Worm (Caenorhabditis elegans): Measurements from ENCODE around the gene rpl-10.

The rpl-10 gene

ce11 chrII:8143278-8143931 lies at the start of gene rpl-10, which contains the start of gene ints-11:
rpl-10 (plus strand) TSS chrII:8143881.
ints-11 (minus strand) TSS chrII:8143478.
- TF ChIP-seq hlh-1 (tag; optimal IDR thresholded peaks at IDR 0.05) (peak; percentile 40), mep-1 (tag; optimal IDR thresholded peaks at IDR 0.05) (no peak), mab-5 (tag; optimal IDR thresholded peaks at IDR 0.05) (no peak), nhr-237 (tag; optimal IDR thresholded peaks at IDR 0.05) (peak; percentile 57), bed-3 (GFP tag; optimal IDR thresholded peaks at IDR 0.05) (no peak), lsy-2 (tag; optimal IDR thresholded peaks at IDR 0.05) (peak; percentile 94), tbx-8 (GFP tag; optimal IDR thresholded peaks at IDR 0.05) (no peak), lin-13 (tag; optimal IDR thresholded peaks at IDR 0.05) (no peak)

DNA sequence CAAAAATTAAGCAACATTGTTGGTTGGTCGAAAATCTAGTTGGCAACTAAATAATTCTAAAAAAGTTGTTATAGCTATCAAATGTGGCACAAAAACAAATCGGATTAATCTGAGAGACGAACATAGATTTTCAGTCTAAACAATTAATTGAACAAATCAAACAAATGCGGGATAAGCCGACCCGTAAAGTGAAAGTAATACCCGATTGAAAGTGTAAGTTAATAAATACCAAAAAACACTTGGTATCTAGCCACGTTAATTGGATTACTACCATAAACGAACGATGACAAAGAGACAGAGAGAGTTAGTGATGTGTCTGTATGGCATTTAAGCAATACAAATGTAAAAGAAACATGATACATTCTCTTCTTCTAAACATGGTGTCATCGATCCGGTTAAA lies 49.8 kb upstream of the rpl-10 start:
- TF ChIP-seq ces-1 (GFP tag; optimal IDR thresholded peaks at IDR 0.05) (no peak), lin-13 (tag; optimal IDR thresholded peaks at IDR 0.05) (no peak), nhr-76 (tag; optimal IDR thresholded peaks at IDR 0.05) (no peak), elt-3 (tag; optimal IDR thresholded peaks at IDR 0.05) (no peak), blmp-1 (tag; optimal IDR thresholded peaks at IDR 0.05) (peak; percentile 12), mab-5 (tag; optimal IDR thresholded peaks at IDR 0.05) (no peak), nhr-237 (tag; optimal IDR thresholded peaks at IDR 0.05) (no peak)

DNA sequence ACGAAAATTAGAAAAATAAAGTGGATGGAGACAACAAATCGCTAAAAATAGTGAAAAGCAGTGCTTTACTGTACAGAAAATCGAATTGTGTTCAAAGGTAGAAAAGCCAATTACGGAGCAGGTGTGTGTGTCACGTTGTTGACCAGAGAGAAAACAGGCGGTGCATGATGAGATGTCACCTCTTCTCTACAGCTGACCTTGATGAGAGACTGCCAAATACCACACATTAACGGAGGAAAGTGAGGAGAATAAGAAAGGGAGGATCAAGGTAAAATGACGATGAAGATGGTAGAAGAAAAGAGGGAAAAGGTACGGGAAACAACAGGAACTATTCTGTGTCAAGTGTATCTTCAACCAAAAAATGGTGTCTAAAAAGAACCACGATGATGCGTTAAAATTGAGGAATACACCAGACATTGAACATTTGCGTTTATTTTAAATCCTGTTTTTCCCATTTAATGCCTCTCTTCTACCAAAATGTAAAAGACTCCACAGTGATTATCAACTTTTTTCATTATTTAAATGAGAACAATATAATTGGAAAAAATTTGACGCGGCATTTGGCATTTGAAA lies 44.4 kb upstream of the rpl-10 start:
- TF ChIP-seq drap-1 (GFP tag; optimal IDR thresholded peaks at IDR 0.05) (no peak), nhr-2 (tag; optimal IDR thresholded peaks at IDR 0.05) (peak; percentile 49)

ce11 chrII:8102041-8102440 lies 41.6 kb upstream of the rpl-10 start, which contains the start of gene sre-2:
sre-2 (minus strand) TSS chrII:8102141.
- TF ChIP-seq ham-2 (GFP tag; optimal IDR thresholded peaks at IDR 0.05): no peak
- TF ChIP-seq lsy-2 (tag; optimal IDR thresholded peaks at IDR 0.05): no peak
- TF ChIP-seq nhr-2 (tag; optimal IDR thresholded peaks at IDR 0.05): no peak
- no peak for TF ChIP-seq ceh-83 (GFP tag; optimal IDR thresholded peaks at IDR 0.05)
- TF ChIP-seq elt-3 (tag; optimal IDR thresholded peaks at IDR 0.05): no peak
- TF ChIP-seq lin-13 (tag; optimal IDR thresholded peaks at IDR 0.05): no peak
- no peak for TF ChIP-seq mab-5 (tag; optimal IDR thresholded peaks at IDR 0.05)
- TF ChIP-seq hlh-1 (tag; optimal IDR thresholded peaks at IDR 0.05): no peak
- TF ChIP-seq nhr-28 (tag; optimal IDR thresholded peaks at IDR 0.05): no peak
- TF ChIP-seq bed-3 (GFP tag; optimal IDR thresholded peaks at IDR 0.05): no peak
- no peak for TF ChIP-seq sem-2 (GFP tag; optimal IDR thresholded peaks at IDR 0.05)
- TF ChIP-seq mep-1 (tag; optimal IDR thresholded peaks at IDR 0.05): no peak
- no peak for TF ChIP-seq pha-4 (tag; optimal IDR thresholded peaks at IDR 0.05)
- no peak for TF ChIP-seq mls-2 (tag; optimal IDR thresholded peaks at IDR 0.05)
- no peak for TF ChIP-seq unc-120 (tag; optimal IDR thresholded peaks at IDR 0.05; ENCODE audit: poor library complexity, severe bottlenecking)

- TF ChIP-seq unc-120 (tag; optimal IDR thresholded peaks at IDR 0.05; ENCODE audit: poor library complexity, severe bottlenecking): peak; percentile 84
- no peak for TF ChIP-seq elt-3 (tag; optimal IDR thresholded peaks at IDR 0.05)
- TF ChIP-seq hlh-1 (tag; optimal IDR thresholded peaks at IDR 0.05): peak; percentile 91
- TF ChIP-seq unc-62 (GFP tag; optimal IDR thresholded peaks at IDR 0.05): peak; percentile 4
Measured at ce11 chrII:8104998-8105397, 38.7 kb upstream of the rpl-10 start, which contains the start of gene sfxn-5. sfxn-5 (minus strand) TSS chrII:8105052.

DNA sequence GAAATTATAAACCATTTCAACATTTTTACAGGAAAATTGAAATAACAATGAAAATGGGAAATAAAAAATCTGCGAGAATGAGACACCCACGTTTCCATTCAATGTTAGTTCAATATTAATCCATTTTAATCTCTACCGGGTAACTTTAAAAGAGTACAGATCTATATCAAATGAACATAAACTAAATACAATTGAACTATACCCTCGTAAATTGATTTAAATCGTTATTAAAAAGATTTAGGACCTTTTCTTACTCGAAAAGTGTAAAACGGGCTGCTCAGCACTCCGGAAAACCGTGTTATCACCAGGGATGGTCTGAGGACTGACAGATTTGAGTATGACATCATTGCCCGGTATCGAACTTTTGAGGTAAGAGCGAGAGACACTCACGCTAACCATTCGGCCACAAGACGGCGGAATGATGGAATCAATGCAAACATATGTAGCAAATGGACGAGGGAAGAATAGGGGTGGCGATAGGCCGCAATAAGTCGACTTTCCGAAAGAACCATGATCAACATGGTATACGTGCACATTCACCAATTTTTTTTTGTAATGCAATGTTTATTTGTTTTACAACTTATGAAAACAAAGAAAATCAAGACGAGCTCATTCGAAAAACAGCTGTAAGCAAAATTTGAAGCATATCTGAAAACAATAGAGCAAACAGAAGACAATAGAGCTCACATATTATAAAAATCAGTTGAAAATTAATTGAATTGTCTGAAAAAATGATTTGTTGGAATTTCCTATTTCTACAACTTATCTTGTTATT lies 36.6 kb upstream of the rpl-10 start, which contains the start of the genes chst-1 and C41C4.9:
chst-1 (minus strand) TSS at position 51 of the 775 bp plus-strand sequence.
C41C4.9 (plus strand) TSS at position 725 of the 775 bp plus-strand sequence.
- TF ChIP-seq hlh-1 (tag; optimal IDR thresholded peaks at IDR 0.05) (peak; percentile 66), M03D4.4 (tag; optimal IDR thresholded peaks at IDR 0.05) (peak; percentile 94), lin-13 (tag; optimal IDR thresholded peaks at IDR 0.05) (peak; percentile 29), nhr-2 (tag; optimal IDR thresholded peaks at IDR 0.05) (no peak), drap-1 (GFP tag; optimal IDR thresholded peaks at IDR 0.05) (peak; percentile 97), lsy-2 (tag; optimal IDR thresholded peaks at IDR 0.05) (peak; percentile 16), flh-1 (GFP tag; optimal IDR thresholded peaks at IDR 0.05) (peak; percentile 87), ces-1 (GFP tag; optimal IDR thresholded peaks at IDR 0.05) (no peak), elt-1 (tag; optimal IDR thresholded peaks at IDR 0.05; ENCODE audit: borderline replicate concordance, insufficient read depth) (no peak), ham-2 (GFP tag; optimal IDR thresholded peaks at IDR 0.05) (peak; percentile 90), mab-5 (tag; optimal IDR thresholded peaks at IDR 0.05) (no peak), ztf-11 (tag; optimal IDR thresholded peaks at IDR 0.05) (peak; percentile 31), nhr-76 (tag; optimal IDR thresholded peaks at IDR 0.05) (no peak), unc-39 (tag; optimal IDR thresholded peaks at IDR 0.05) (peak; percentile 54), ceh-83 (GFP tag; optimal IDR thresholded peaks at IDR 0.05) (peak; percentile 96), lin-32 (GFP tag; optimal IDR thresholded peaks at IDR 0.05) (peak; percentile 97), mls-2 (tag; optimal IDR thresholded peaks at IDR 0.05) (peak; percentile 97), tbx-8 (GFP tag; optimal IDR thresholded peaks at IDR 0.05) (peak; percentile 90), ceh-43 (GFP tag; optimal IDR thresholded peaks at IDR 0.05) (peak; percentile 90), mep-1 (tag; optimal IDR thresholded peaks at IDR 0.05) (peak; percentile 63), bed-3 (GFP tag; optimal IDR thresholded peaks at IDR 0.05) (peak; percentile 91), unc-62 (GFP tag; optimal IDR thresholded peaks at IDR 0.05) (peak; percentile 80), sptf-1 (tag; optimal IDR thresholded peaks at IDR 0.05) (peak; percentile 97), pha-4 (tag; optimal IDR thresholded peaks at IDR 0.05) (peak; percentile 80), unc-120 (tag; optimal IDR thresholded peaks at IDR 0.05; ENCODE audit: poor library complexity, severe bottlenecking) (peak; percentile 95), nhr-237 (tag; optimal IDR thresholded peaks at IDR 0.05) (no peak), elt-3 (tag; optimal IDR thresholded peaks at IDR 0.05) (peak; percentile 73), snpc-4 (tag; optimal IDR thresholded peaks at IDR 0.05) (no peak), nhr-12 (tag; optimal IDR thresholded peaks at IDR 0.05) (no peak)

Measured in whole organism, mixed stage, embryonic.